Worm (Caenorhabditis elegans) whole organism, early embryonic: Measurements from ENCODE around the gene T13F3.4.

Experiments used
- B0310.2 ChIP-seq: sonication (generic microtip); optimal IDR thresholded peaks from 2 replicates; lab custom pipeline; 2016; ENCODE audit warnings: mild to moderate bottlenecking, missing genetic modification characterization, missing compliant biosample characterization
- F13C5.2 ChIP-seq: sonication (generic microtip); optimal IDR thresholded peaks from 2 replicates; lab custom pipeline; 2017; ENCODE audit warnings: mild to moderate bottlenecking, missing genetic modification characterization, inconsistent platforms, missing compliant biosample characterization
- ceh-36 ChIP-seq: sonication (generic microtip); optimal IDR thresholded peaks from 2 replicates; lab custom pipeline; 2016; ENCODE audit warnings: missing genetic modification characterization, inconsistent platforms, missing compliant biosample characterization
- ets-7 ChIP-seq: sonication (generic microtip); optimal IDR thresholded peaks from 2 replicates; lab custom pipeline; 2016; ENCODE audit warnings: missing genotype, missing genetic modification characterization, missing compliant biosample characterization
- hmg-4 ChIP-seq: fragments of 200-800 bp; sonication (Bioruptor generic); optimal IDR thresholded peaks from 2 replicates; lab custom pipeline; 2018; ENCODE audit warnings: mild to moderate bottlenecking, missing genetic modification characterization, missing compliant biosample characterization
- pes-1 ChIP-seq: fragments of 200-800 bp; sonication (Bioruptor generic); IDR thresholded peaks from 2 replicates; pipeline ENCODE4 v1.3.6; 2022; ENCODE audit warnings: missing genetic modification reagents, missing genetic modification characterization, missing compliant biosample characterization
- sea-1 ChIP-seq: fragments of 200-800 bp; sonication (Bioruptor generic); conservative IDR thresholded peaks from 2 replicates; pipeline ENCODE4 v1.3.6; 2022; ENCODE audit warnings: missing genetic modification characterization, missing compliant biosample characterization
- tbx-37 ChIP-seq: fragments of 200-800 bp; sonication (Bioruptor generic); conservative IDR thresholded peaks from 2 replicates; pipeline ENCODE4 v1.3.6; 2022; ENCODE audit warnings: missing genetic modification reagents, missing genetic modification characterization, missing compliant biosample characterization

Gene T13F3.4

DNA sequence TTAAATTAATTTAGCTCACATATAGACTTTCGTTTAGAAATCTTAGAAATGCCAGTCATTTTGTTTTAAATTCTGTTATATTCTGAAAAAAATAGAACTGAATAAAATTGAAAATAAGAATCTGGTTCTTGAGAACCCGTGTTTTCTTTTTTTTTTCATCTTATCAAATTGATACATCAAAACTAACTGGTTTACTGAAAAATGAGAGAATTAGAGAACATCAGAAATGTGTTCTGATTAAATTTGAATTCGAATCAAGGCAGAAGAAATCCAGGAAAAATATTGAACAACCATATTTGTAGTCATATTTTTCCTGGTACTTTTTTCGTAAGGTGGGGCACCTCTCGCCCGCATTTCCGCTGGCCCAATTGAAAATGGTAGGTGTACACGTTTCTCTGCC, 47.9 kb downstream of the T13F3.4 start, which contains the start of gene F11A5.15:
F11A5.15 (minus strand) TSS at position 101 of the 400 bp plus-strand sequence.
- TF ChIP-seq sea-1 (GFP tag; lab: Robert Waterston, UW): no peak
- no peak for TF ChIP-seq pes-1 (GFP tag; lab: Robert Waterston, UW)
- TF ChIP-seq F13C5.2 (tag; lab: Kevin White, UChicago): no peak
- TF ChIP-seq B0310.2 (tag; lab: Kevin White, UChicago): no peak
- TF ChIP-seq ets-7 (tag; lab: Kevin White, UChicago): no peak
- TF ChIP-seq hmg-4 (GFP tag; lab: Kevin White, UChicago): no peak
- TF ChIP-seq ceh-36 (tag; lab: Kevin White, UChicago): no peak
- no peak for TF ChIP-seq tbx-37 (GFP tag; lab: Robert Waterston, UW)
